Fruit fly (Drosophila melanogaster) whole organism, embryonic: ENCODE results near the gene Nagk.

Experiments used
- Antp ChIP-seq: fragments of 200-800 bp; sonication (Bioruptor generic); optimal IDR thresholded peaks from 3 replicates; lab custom pipeline; 2016; ENCODE audit warnings: missing biosample characterization, missing genetic modification characterization
- CG10543 ChIP-seq: fragments of 200-800 bp; sonication (Bioruptor generic); optimal IDR thresholded peaks from 3 replicates; lab custom pipeline; 2017; ENCODE audit warnings: missing biosample characterization, mild to moderate bottlenecking, missing genetic modification characterization, moderate library complexity
- CG11093 ChIP-seq: fragments of 200-800 bp; sonication (Bioruptor generic); IDR thresholded peaks from 3 replicates; pipeline ENCODE4 v1.3.6; 2022; ENCODE audit warnings: missing biosample characterization, missing genetic modification characterization
- CG11456 ChIP-seq: fragments of 200-800 bp; sonication (Bioruptor generic); IDR thresholded peaks from 3 replicates; pipeline ENCODE4 v1.3.6; 2022; ENCODE audit warnings: missing biosample characterization, missing genetic modification characterization
- CG12104 ChIP-seq: fragments of 200-800 bp; sonication (Bioruptor generic); optimal IDR thresholded peaks from 3 replicates; lab custom pipeline; 2016; ENCODE audit warnings: missing biosample characterization, missing genetic modification characterization
- CG12155 ChIP-seq: fragments of 200-800 bp; sonication (Bioruptor generic); optimal IDR thresholded peaks from 3 replicates; lab custom pipeline; 2016; ENCODE audit warnings: missing biosample characterization, missing genetic modification characterization
- CG12769 ChIP-seq: fragments of 200-800 bp; sonication (Bioruptor generic); optimal IDR thresholded peaks from 2 replicates; lab custom pipeline; 2019; ENCODE audit warnings: missing biosample characterization, mild to moderate bottlenecking, missing genetic modification characterization, moderate library complexity
- CG14014 ChIP-seq: fragments of 200-800 bp; sonication (Bioruptor generic); IDR thresholded peaks from 2 replicates; pipeline ENCODE4 v1.3.6; 2022; ENCODE audit warnings: missing biosample characterization, missing genetic modification characterization
- CG15011 ChIP-seq: fragments of 200-800 bp; sonication (Bioruptor generic); optimal IDR thresholded peaks from 3 replicates; lab custom pipeline; 2018; ENCODE audit warnings: missing biosample characterization, mild to moderate bottlenecking, missing genetic modification characterization
- CG15514 ChIP-seq: fragments of 200-800 bp; sonication (Bioruptor generic); optimal IDR thresholded peaks from 3 replicates; lab custom pipeline; 2017; ENCODE audit warnings: missing biosample characterization, missing genetic modification characterization, mild to moderate bottlenecking, moderate library complexity, missing genetic modification reagents
- CG17361 ChIP-seq: fragments of 200-800 bp; sonication (Bioruptor generic); IDR thresholded peaks from 3 replicates; pipeline ENCODE4 v1.3.6; 2022; ENCODE audit warnings: missing biosample characterization, missing genetic modification characterization
- CG17568 ChIP-seq: fragments of 200-800 bp; sonication (Bioruptor generic); optimal IDR thresholded peaks from 2 replicates; lab custom pipeline; 2018; ENCODE audit warnings: missing biosample characterization, mild to moderate bottlenecking, missing genetic modification characterization, moderate library complexity
- CG1832 ChIP-seq: fragments of 200-800 bp; sonication (Bioruptor generic); optimal IDR thresholded peaks from 2 replicates; lab custom pipeline; 2017; ENCODE audit warnings: missing biosample characterization, mild to moderate bottlenecking, missing genetic modification characterization, inconsistent platforms
- CG33557 ChIP-seq: fragments of 200-800 bp; sonication (Bioruptor generic); optimal IDR thresholded peaks from 2 replicates; lab custom pipeline; 2019; ENCODE audit warnings: missing biosample characterization, mild to moderate bottlenecking, missing genetic modification characterization, moderate library complexity
- CG4617 ChIP-seq: fragments of 200-800 bp; sonication (Bioruptor generic); optimal IDR thresholded peaks from 3 replicates; lab custom pipeline; 2016; ENCODE audit warnings: missing biosample characterization, missing genetic modification characterization, borderline replicate concordance
- CG4707 ChIP-seq: fragments of 200-800 bp; sonication (Bioruptor generic); optimal IDR thresholded peaks from 2 replicates; lab custom pipeline; 2018; ENCODE audit warnings: missing biosample characterization, mild to moderate bottlenecking, missing genetic modification characterization, moderate library complexity
- CG4854 ChIP-seq: fragments of 200-800 bp; sonication (Bioruptor generic); optimal IDR thresholded peaks from 2 replicates; lab custom pipeline; 2016; ENCODE audit warnings: missing biosample characterization, missing genetic modification characterization, inconsistent platforms
- CG5245 ChIP-seq: fragments of 200-800 bp; sonication (Bioruptor generic); optimal IDR thresholded peaks from 3 replicates; lab custom pipeline; 2016; ENCODE audit warnings: missing biosample characterization, missing genetic modification characterization
- CG6654 ChIP-seq: fragments of 200-800 bp; sonication (Bioruptor generic); optimal IDR thresholded peaks from 2 replicates; lab custom pipeline; 2017; ENCODE audit warnings: missing biosample characterization, mild to moderate bottlenecking, missing genetic modification characterization
- CG6689 ChIP-seq: fragments of 200-800 bp; sonication (Bioruptor generic); IDR thresholded peaks from 2 replicates; pipeline ENCODE4 v1.3.6; 2022; ENCODE audit warnings: missing biosample characterization, missing genetic modification characterization
- CG6791 ChIP-seq: fragments of 200-800 bp; sonication (Bioruptor generic); IDR thresholded peaks from 3 replicates; pipeline ENCODE4 v1.3.6; 2022; ENCODE audit warnings: missing biosample characterization, missing genetic modification characterization; ENCODE audit not compliant: partially characterized antibody
- CG8944 ChIP-seq: fragments of 200-800 bp; sonication (Bioruptor generic); optimal IDR thresholded peaks from 3 replicates; lab custom pipeline; 2016; ENCODE audit warnings: missing biosample characterization, missing genetic modification characterization
- Dad ChIP-seq: fragments of 200-800 bp; sonication (Bioruptor generic); optimal IDR thresholded peaks from 3 replicates; lab custom pipeline; 2016; ENCODE audit warnings: missing biosample characterization, missing genetic modification characterization
- HmgD ChIP-seq: fragments of 200-800 bp; sonication (Bioruptor generic); optimal IDR thresholded peaks from 3 replicates; lab custom pipeline; 2016; ENCODE audit warnings: missing biosample characterization, missing genetic modification characterization
- Hmx ChIP-seq: fragments of 200-800 bp; sonication (Bioruptor generic); optimal IDR thresholded peaks from 2 replicates; lab custom pipeline; 2016; ENCODE audit warnings: missing biosample characterization, missing genetic modification characterization
- Hr39 ChIP-seq: fragments of >200 bp; optimal IDR thresholded peaks from 2 replicates; lab custom pipeline; 2017
- MESR4 ChIP-seq: fragments of 200-800 bp; sonication (Bioruptor generic); optimal IDR thresholded peaks from 2 replicates; lab custom pipeline; 2018; ENCODE audit warnings: missing biosample characterization, mild to moderate bottlenecking, missing genetic modification characterization, moderate library complexity
- NC2α ChIP-seq: fragments of 200-800 bp; sonication (Bioruptor generic); optimal IDR thresholded peaks from 2 replicates; lab custom pipeline; 2016; ENCODE audit warnings: missing biosample characterization, missing genetic modification characterization
- NFAT ChIP-seq: fragments of 200-800 bp; sonication (Bioruptor generic); IDR thresholded peaks from 2 replicates; pipeline ENCODE4 v1.3.6; 2022; ENCODE audit warnings: missing biosample characterization, missing genetic modification characterization
- Nf-YA ChIP-seq: fragments of 200-800 bp; sonication (Bioruptor generic); IDR thresholded peaks from 2 replicates; pipeline ENCODE4 v1.3.6; 2022; ENCODE audit warnings: missing biosample characterization, missing genetic modification characterization
- Nf-YB ChIP-seq: fragments of 200-800 bp; sonication (Bioruptor generic); optimal IDR thresholded peaks from 3 replicates; lab custom pipeline; 2019; ENCODE audit warnings: missing biosample characterization, mild to moderate bottlenecking, missing genetic modification characterization, moderate library complexity
- Nf-YC ChIP-seq: fragments of 200-800 bp; optimal IDR thresholded peaks from 3 replicates; lab custom pipeline; 2019; ENCODE audit warnings: missing biosample characterization, mild to moderate bottlenecking, missing genetic modification characterization, moderate library complexity
- NfI ChIP-seq: fragments of 200-800 bp; sonication (Bioruptor generic); optimal IDR thresholded peaks from 3 replicates; lab custom pipeline; 2018; ENCODE audit warnings: missing biosample characterization, mild to moderate bottlenecking, missing genetic modification characterization, moderate library complexity
- Oli ChIP-seq: fragments of 200-800 bp; sonication (Bioruptor generic); optimal IDR thresholded peaks from 2 replicates; lab custom pipeline; 2018; ENCODE audit warnings: missing biosample characterization, mild to moderate bottlenecking, missing genetic modification characterization, moderate library complexity
- PHDP ChIP-seq: fragments of 200-800 bp; sonication (Bioruptor generic); optimal IDR thresholded peaks from 3 replicates; lab custom pipeline; 2018; ENCODE audit warnings: missing biosample characterization, mild to moderate bottlenecking, missing genetic modification characterization, moderate library complexity
- Pdp1 ChIP-seq, 2 experiments: fragments of 200-800 bp; sonication (Bioruptor generic); optimal IDR thresholded peaks; 3 replicates each; lab custom pipeline; 2016; ENCODE audit warnings: missing biosample characterization in 2 of 2, missing genetic modification characterization in 2 of 2, mild to moderate bottlenecking in 1 of 2, moderate library complexity in 1 of 2
- Sin3A ChIP-seq: fragments of >200 bp; optimal IDR thresholded peaks from 2 replicates; lab custom pipeline; 2018
- br ChIP-seq: fragments of >200 bp; optimal IDR thresholded peaks from 2 replicates; lab custom pipeline; 2017
- crc ChIP-seq: fragments of 200-800 bp; sonication (Bioruptor generic); optimal IDR thresholded peaks from 2 replicates; lab custom pipeline; 2016; ENCODE audit warnings: missing biosample characterization, missing genetic modification characterization
- dmrt11E ChIP-seq: fragments of 200-800 bp; sonication (Bioruptor generic); optimal IDR thresholded peaks from 3 replicates; lab custom pipeline; 2018; ENCODE audit warnings: missing biosample characterization, mild to moderate bottlenecking, missing genetic modification characterization, moderate library complexity
- esg ChIP-seq: fragments of 200-800 bp; sonication (Bioruptor generic); conservative IDR thresholded peaks from 2 replicates; pipeline ENCODE4 v1.3.6; 2022; ENCODE audit warnings: missing biosample characterization, missing genetic modification characterization
- fd3F ChIP-seq: fragments of 200-800 bp; sonication (Bioruptor generic); optimal IDR thresholded peaks from 2 replicates; lab custom pipeline; 2018; ENCODE audit warnings: missing biosample characterization, mild to moderate bottlenecking, missing genetic modification characterization, moderate library complexity
- fu2 ChIP-seq: fragments of 200-800 bp; sonication (Bioruptor generic); optimal IDR thresholded peaks from 2 replicates; lab custom pipeline; 2016; ENCODE audit warnings: missing biosample characterization, missing genetic modification characterization
- hb ChIP-seq: fragments of 200-800 bp; sonication (Bioruptor generic); IDR thresholded peaks from 3 replicates; pipeline ENCODE4 v1.3.6; 2022; ENCODE audit warnings: missing biosample characterization, missing genetic modification characterization; ENCODE audit not compliant: partially characterized antibody
- ken ChIP-seq: fragments of 200-800 bp; sonication (Bioruptor generic); IDR thresholded peaks from 3 replicates; pipeline ENCODE4 v1.3.6; 2022; ENCODE audit warnings: missing biosample characterization, missing genetic modification characterization
- odd ChIP-seq: fragments of 200-800 bp; sonication (Bioruptor generic); optimal IDR thresholded peaks from 2 replicates; lab custom pipeline; 2017; ENCODE audit warnings: missing biosample characterization, mild to moderate bottlenecking, missing genetic modification characterization
- pb ChIP-seq: fragments of 200-800 bp; sonication (Bioruptor generic); optimal IDR thresholded peaks from 3 replicates; lab custom pipeline; 2016; ENCODE audit warnings: missing biosample characterization, missing genetic modification characterization
- pfk ChIP-seq: fragments of 200-800 bp; sonication (Bioruptor generic); optimal IDR thresholded peaks from 2 replicates; lab custom pipeline; 2018; ENCODE audit warnings: missing biosample characterization, mild to moderate bottlenecking, missing genetic modification characterization, moderate library complexity
- stc ChIP-seq: fragments of 200-800 bp; sonication (Bioruptor generic); IDR thresholded peaks from 2 replicates; pipeline ENCODE4 v1.3.6; 2022; ENCODE audit warnings: missing biosample characterization, missing genetic modification characterization
- tio ChIP-seq: fragments of 200-800 bp; sonication (Bioruptor generic); optimal IDR thresholded peaks from 2 replicates; lab custom pipeline; 2017; ENCODE audit warnings: missing biosample characterization, missing genetic modification characterization, inconsistent platforms

The Nagk gene

DNA sequence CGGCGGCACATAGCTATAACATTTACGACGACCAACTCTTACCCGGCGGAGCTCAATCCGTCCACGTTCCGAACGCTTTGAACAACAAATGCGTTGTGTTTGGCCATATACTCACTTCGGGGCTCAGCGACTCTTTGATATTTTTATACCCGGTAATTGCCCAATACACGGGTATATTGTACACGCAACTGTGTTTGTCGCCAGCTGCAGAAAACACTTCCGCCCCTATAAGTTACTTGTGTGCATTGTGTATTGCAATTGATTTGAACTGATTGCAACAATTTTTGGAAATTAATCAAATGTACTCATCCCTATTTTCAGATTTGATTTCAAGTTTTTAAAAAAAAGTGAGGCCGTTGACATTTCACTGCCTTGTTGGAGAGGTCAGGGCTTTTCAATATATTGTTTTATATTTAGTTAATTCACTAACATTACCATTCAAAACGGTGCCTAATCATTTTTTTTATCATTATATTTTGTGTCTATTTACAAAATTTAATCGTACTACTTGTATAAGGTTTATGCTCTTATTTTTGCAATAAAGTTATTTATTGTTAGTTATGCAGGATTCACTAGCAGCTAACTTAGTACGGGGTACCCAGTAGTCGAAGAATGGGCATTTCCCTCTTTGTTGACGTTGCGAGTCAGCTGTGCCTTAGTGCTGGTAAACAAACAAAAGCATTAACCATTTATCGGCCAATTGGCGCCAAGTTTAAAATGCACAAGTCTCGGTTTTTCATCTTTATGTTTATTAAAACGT lies at the start of gene Nagk (continued):
- TF ChIP-seq NfI (GFP tag; lab: Kevin White, UChicago) = peak; percentile 45
- no peak for TF ChIP-seq CG1832
- TF ChIP-seq CG4854 (GFP tag; lab: Kevin White, UChicago) = peak; percentile 52
- peak; percentile 46 for TF ChIP-seq Nf-YB (GFP tag; lab: Kevin White, UChicago)
- peak; percentile 12 for TF ChIP-seq crc (GFP tag; lab: Kevin White, UChicago)
- TF ChIP-seq dmrt11E (tag; lab: Kevin White, UChicago) = peak; percentile 34
- TF ChIP-seq pfk (GFP tag; lab: Kevin White, UChicago) = no peak
- TF ChIP-seq MESR4 (GFP tag; lab: Kevin White, UChicago) = peak; percentile 56
- 0 out of 2 replicates have a peak, but pooled peaks have one; percentile 6 for TF ChIP-seq stc (GFP tag; lab: Robert Waterston, UW)
- TF ChIP-seq hb = no peak
- peak; percentile 48; the same call in 1 of the 3 replicates for TF ChIP-seq ken (GFP tag; lab: Robert Waterston, UW)
- TF ChIP-seq NFAT (GFP tag; lab: Robert Waterston, UW) = peak; percentile 58
- no peak for TF ChIP-seq Hmx (GFP tag; lab: Kevin White, UChicago)
- peak; percentile 27 for TF ChIP-seq CG15514 (GFP tag; lab: Kevin White, UChicago)
- TF ChIP-seq tio (GFP tag; lab: Kevin White, UChicago) = no peak
- peak; percentile 13 for TF ChIP-seq CG4617
- TF ChIP-seq Hr39 (lab: Kevin White, UChicago) = no peak
- TF ChIP-seq CG6654 (GFP tag; lab: Kevin White, UChicago) = peak; percentile 11
- TF ChIP-seq CG12155 (GFP tag; lab: Kevin White, UChicago) = peak; percentile 43
- TF ChIP-seq CG11456 (GFP tag; lab: Robert Waterston, UW) = peak; percentile 61; the same call in 2 of the 3 replicates
- peak; percentile 68 for TF ChIP-seq odd (GFP tag; lab: Kevin White, UChicago)
- TF ChIP-seq CG8944 (GFP tag; lab: Kevin White, UChicago) = peak; percentile 35
- no peak for TF ChIP-seq br
- peak; percentile 68; the same call in 2 of the 3 replicates for TF ChIP-seq CG6791 (GFP tag; lab: Robert Waterston, UW)
- peak; percentile 66 for TF ChIP-seq Nf-YC (tag; lab: Kevin White, UChicago)
- TF ChIP-seq Oli = peak; percentile 80
- peak; percentile 22 for TF ChIP-seq fd3F
- no peak for TF ChIP-seq CG4707 (GFP tag; lab: Kevin White, UChicago)
- no peak for TF ChIP-seq pb (GFP tag; lab: Kevin White, UChicago)
- TF ChIP-seq Nf-YA = no peak
- no peak for TF ChIP-seq CG33557
- TF ChIP-seq Dad (GFP tag; lab: Kevin White, UChicago) = peak; percentile 54
- peak; percentile 45; the same call in 1 of the 2 replicates for TF ChIP-seq CG6689 (GFP tag; lab: Robert Waterston, UW)
- peak; percentile 16 for TF ChIP-seq CG5245 (GFP tag; lab: Kevin White, UChicago)
- peak; percentile 20 for TF ChIP-seq Antp (GFP tag; lab: Kevin White, UChicago)
- TF ChIP-seq fu2 (GFP tag; lab: Kevin White, UChicago) = peak; percentile 24
- no peak for TF ChIP-seq CG12769
- no peak for TF ChIP-seq CG11093 (GFP tag; lab: Robert Waterston, UW)
- no peak for TF ChIP-seq HmgD
- TF ChIP-seq Pdp1 (GFP tag; optimal IDR thresholded peaks at IDR 0.05; lab: Kevin White, UChicago) = peak; percentile 45 to 53
- peak; percentile 39 for TF ChIP-seq CG14014 (GFP tag; lab: Robert Waterston, UW)
- no peak for TF ChIP-seq NC2α (GFP tag; lab: Kevin White, UChicago)
- no peak for TF ChIP-seq CG17568 (GFP tag; lab: Kevin White, UChicago)
- TF ChIP-seq CG17361 = peak; percentile 88
- TF ChIP-seq Sin3A (lab: Kevin White, UChicago) = no peak
- peak; percentile 77 for TF ChIP-seq CG12104 (GFP tag; lab: Kevin White, UChicago)
- TF ChIP-seq CG15011 (GFP tag; lab: Kevin White, UChicago) = peak; percentile 71
- peak; percentile 67 for TF ChIP-seq CG10543
- TF ChIP-seq PHDP (tag; lab: Kevin White, UChicago) = peak; percentile 48
- TF ChIP-seq esg = 0 out of 2 replicates have a peak, but pooled peaks have one; percentile 21
